Fruit fly (Drosophila melanogaster) whole organism, embryonic: ENCODE measurements around the gene Kmn1.
A peak's percentile ranks its signal among the peaks of the same experiment; 100 is the strongest.

Source experiments
- CG10366 ChIP-seq: fragments of 200-800 bp; sonication (Bioruptor generic); IDR thresholded peaks from 2 replicates; pipeline ENCODE4 v1.3.6; 2022; ENCODE audit warnings: missing biosample characterization, missing genetic modification characterization
- CG11398 ChIP-seq: fragments of 200-800 bp; sonication (Bioruptor generic); optimal IDR thresholded peaks from 2 replicates; lab custom pipeline; 2016; ENCODE audit warnings: missing biosample characterization, missing genetic modification characterization
- CG13296 ChIP-seq: fragments of 200-800 bp; sonication (Bioruptor generic); optimal IDR thresholded peaks from 3 replicates; lab custom pipeline; 2018; ENCODE audit warnings: missing biosample characterization, mild to moderate bottlenecking, missing genetic modification characterization
- CG14014 ChIP-seq: fragments of 200-800 bp; sonication (Bioruptor generic); IDR thresholded peaks from 2 replicates; pipeline ENCODE4 v1.3.6; 2022; ENCODE audit warnings: missing biosample characterization, missing genetic modification characterization
- CG14860 ChIP-seq: fragments of 200-800 bp; sonication (Bioruptor generic); IDR thresholded peaks from 3 replicates; pipeline ENCODE4 v1.3.6; 2022; ENCODE audit warnings: missing biosample characterization, missing genetic modification characterization; ENCODE audit not compliant: partially characterized antibody
- CG14965 ChIP-seq: fragments of 200-800 bp; sonication (Bioruptor generic); optimal IDR thresholded peaks from 2 replicates; lab custom pipeline; 2016; ENCODE audit warnings: missing biosample characterization, missing genetic modification characterization, borderline replicate concordance
- CG17328 ChIP-seq: fragments of 200-800 bp; sonication (Bioruptor generic); IDR thresholded peaks from 2 replicates; pipeline ENCODE4 v1.3.6; 2022; ENCODE audit warnings: missing biosample characterization, missing genetic modification characterization
- CG18476 ChIP-seq: fragments of 200-800 bp; sonication (Bioruptor generic); optimal IDR thresholded peaks from 2 replicates; lab custom pipeline; 2016; ENCODE audit warnings: missing biosample characterization, mild to moderate bottlenecking, missing genetic modification characterization
- CG18599 ChIP-seq: fragments of 200-800 bp; sonication (Bioruptor generic); optimal IDR thresholded peaks from 3 replicates; lab custom pipeline; 2017; ENCODE audit warnings: missing biosample characterization, missing genetic modification characterization, mild to moderate bottlenecking, moderate library complexity, missing genetic modification reagents
- CG30403 ChIP-seq: fragments of 200-800 bp; sonication (Bioruptor generic); optimal IDR thresholded peaks from 3 replicates; lab custom pipeline; 2016; ENCODE audit warnings: missing biosample characterization, missing genetic modification characterization
- CG30431 ChIP-seq: fragments of 200-800 bp; sonication (Bioruptor generic); optimal IDR thresholded peaks from 2 replicates; lab custom pipeline; 2017; ENCODE audit warnings: missing biosample characterization, missing genetic modification characterization
- CG43689 ChIP-seq: fragments of 200-800 bp; sonication (Bioruptor generic); IDR thresholded peaks from 2 replicates; pipeline ENCODE4 v1.3.6; 2022; ENCODE audit warnings: missing biosample characterization, missing genetic modification characterization
- CG4424 ChIP-seq: fragments of 200-800 bp; sonication (Bioruptor generic); optimal IDR thresholded peaks from 3 replicates; lab custom pipeline; 2016; ENCODE audit warnings: missing biosample characterization, missing genetic modification characterization
- CG6654 ChIP-seq: fragments of 200-800 bp; sonication (Bioruptor generic); optimal IDR thresholded peaks from 2 replicates; lab custom pipeline; 2017; ENCODE audit warnings: missing biosample characterization, mild to moderate bottlenecking, missing genetic modification characterization
- CG7556 ChIP-seq: fragments of 200-800 bp; sonication (Bioruptor generic); optimal IDR thresholded peaks from 2 replicates; lab custom pipeline; 2017; ENCODE audit warnings: missing biosample characterization, mild to moderate bottlenecking, missing genetic modification characterization
- CG7928 ChIP-seq: fragments of 200-800 bp; sonication (Bioruptor generic); optimal IDR thresholded peaks from 2 replicates; lab custom pipeline; 2017; ENCODE audit warnings: missing biosample characterization, mild to moderate bottlenecking, missing genetic modification characterization
- CG9215 ChIP-seq: fragments of 200-800 bp; sonication (Bioruptor generic); IDR thresholded peaks from 2 replicates; pipeline ENCODE4 v1.3.6; 2022; ENCODE audit warnings: missing biosample characterization, missing genetic modification characterization
- CG9817 ChIP-seq: fragments of 200-800 bp; sonication (Bioruptor generic); optimal IDR thresholded peaks from 2 replicates; lab custom pipeline; 2018; ENCODE audit warnings: missing biosample characterization, mild to moderate bottlenecking, missing genetic modification characterization, moderate library complexity
- Camta ChIP-seq: fragments of 200-800 bp; sonication (Bioruptor generic); optimal IDR thresholded peaks from 2 replicates; lab custom pipeline; 2016; ENCODE audit warnings: missing biosample characterization, missing genetic modification characterization
- Dfd ChIP-seq, 2 experiments: fragments of >200 bp; optimal IDR thresholded peaks; 2 replicates each; lab custom pipeline; 2017; ENCODE audit warnings: missing biosample characterization in 2 of 2, missing genetic modification characterization in 2 of 2
- E2f1 ChIP-seq: fragments of 200-800 bp; sonication (Bioruptor generic); IDR thresholded peaks from 2 replicates; pipeline ENCODE4 v1.3.6; 2022; ENCODE audit warnings: missing biosample characterization, missing genetic modification characterization
- E2f2 ChIP-seq: fragments of 200-800 bp; sonication (Bioruptor generic); IDR thresholded peaks from 2 replicates; pipeline ENCODE4 v1.3.6; 2022; ENCODE audit warnings: missing biosample characterization, missing genetic modification characterization
- Fer1 ChIP-seq: fragments of 200-800 bp; sonication (Bioruptor generic); optimal IDR thresholded peaks from 2 replicates; lab custom pipeline; 2017; ENCODE audit warnings: missing biosample characterization, mild to moderate bottlenecking, missing genetic modification characterization
- Hmx ChIP-seq: fragments of 200-800 bp; sonication (Bioruptor generic); optimal IDR thresholded peaks from 2 replicates; lab custom pipeline; 2016; ENCODE audit warnings: missing biosample characterization, missing genetic modification characterization
- Lpt ChIP-seq: fragments of >200 bp; optimal IDR thresholded peaks from 2 replicates; lab custom pipeline; 2018; ENCODE audit warnings: missing biosample characterization, missing genetic modification characterization
- Med ChIP-seq: fragments of 200-800 bp; sonication (Bioruptor generic); peaks from one replicate; lab custom pipeline; 2016; ENCODE audit warnings: missing biosample characterization, missing genetic modification characterization, mild to moderate bottlenecking, inconsistent platforms, moderate library complexity
- NC2β ChIP-seq: fragments of 200-800 bp; sonication (Bioruptor generic); optimal IDR thresholded peaks from 2 replicates; lab custom pipeline; 2016; ENCODE audit warnings: missing biosample characterization, missing genetic modification characterization
- Pdp1 ChIP-seq, 2 experiments: fragments of 200-800 bp; sonication (Bioruptor generic); optimal IDR thresholded peaks; 3 replicates each; lab custom pipeline; 2016; ENCODE audit warnings: missing biosample characterization in 2 of 2, missing genetic modification characterization in 2 of 2, mild to moderate bottlenecking in 1 of 2, moderate library complexity in 1 of 2
- Rfx ChIP-seq: fragments of 200-800 bp; sonication (Bioruptor generic); IDR thresholded peaks from 2 replicates; pipeline ENCODE4 v1.3.6; 2022; ENCODE audit warnings: missing biosample characterization, missing genetic modification characterization
- Scr ChIP-seq: fragments of 200-800 bp; sonication (Bioruptor generic); IDR thresholded peaks from 2 replicates; pipeline ENCODE4 v1.3.6; 2022; ENCODE audit warnings: missing biosample characterization, missing genetic modification characterization; ENCODE audit not compliant: partially characterized antibody
- TFAM ChIP-seq: fragments of 200-800 bp; sonication (Bioruptor generic); optimal IDR thresholded peaks from 2 replicates; lab custom pipeline; 2017; ENCODE audit warnings: missing biosample characterization, missing genetic modification characterization, inconsistent platforms
- ara ChIP-seq: fragments of 200-800 bp; sonication (Bioruptor generic); IDR thresholded peaks from 2 replicates; pipeline ENCODE4 v1.3.6; 2022; ENCODE audit warnings: missing biosample characterization, missing genetic modification characterization
- ash1 ChIP-seq: fragments of 200-800 bp; sonication (Bioruptor generic); optimal IDR thresholded peaks from 2 replicates; lab custom pipeline; 2018; ENCODE audit warnings: missing biosample characterization, mild to moderate bottlenecking, missing genetic modification characterization
- ato ChIP-seq: fragments of 200-800 bp; sonication (Bioruptor generic); IDR thresholded peaks from 2 replicates; pipeline ENCODE4 v1.3.6; 2022; ENCODE audit warnings: missing biosample characterization, missing genetic modification characterization; ENCODE audit not compliant: partially characterized antibody
- az2 ChIP-seq: fragments of 200-800 bp; sonication (Bioruptor generic); optimal IDR thresholded peaks from 3 replicates; lab custom pipeline; 2016; ENCODE audit warnings: missing biosample characterization, missing genetic modification characterization
- caup ChIP-seq: fragments of 200-800 bp; sonication (Bioruptor generic); optimal IDR thresholded peaks from 3 replicates; lab custom pipeline; 2017; ENCODE audit warnings: missing biosample characterization, mild to moderate bottlenecking, missing genetic modification characterization, moderate library complexity; ENCODE audit not compliant: severe bottlenecking
- en ChIP-seq: fragments of 200-800 bp; sonication (Bioruptor generic); optimal IDR thresholded peaks from 2 replicates; lab custom pipeline; 2016; ENCODE audit warnings: missing biosample characterization, missing genetic modification characterization
- esg ChIP-seq: fragments of 200-800 bp; sonication (Bioruptor generic); conservative IDR thresholded peaks from 2 replicates; pipeline ENCODE4 v1.3.6; 2022; ENCODE audit warnings: missing biosample characterization, missing genetic modification characterization
- fd96Cb ChIP-seq: fragments of 200-800 bp; sonication (Bioruptor generic); optimal IDR thresholded peaks from 2 replicates; lab custom pipeline; 2018; ENCODE audit warnings: missing biosample characterization, mild to moderate bottlenecking, missing genetic modification characterization, moderate library complexity
- grn ChIP-seq: fragments of 200-800 bp; sonication (Bioruptor generic); optimal IDR thresholded peaks from 3 replicates; lab custom pipeline; 2017; ENCODE audit warnings: missing biosample characterization, missing genetic modification characterization
- ind ChIP-seq: fragments of 200-800 bp; sonication (Bioruptor generic); optimal IDR thresholded peaks from 3 replicates; lab custom pipeline; 2016; ENCODE audit warnings: missing biosample characterization, missing genetic modification characterization
- jing ChIP-seq: fragments of 200-800 bp; sonication (Bioruptor generic); optimal IDR thresholded peaks from 2 replicates; lab custom pipeline; 2018; ENCODE audit warnings: missing biosample characterization, mild to moderate bottlenecking, missing genetic modification characterization
- lov ChIP-seq, 2 experiments: fragments of 200-800 bp in 1 of 2; fragments of >200 bp in 1 of 2; sonication (Bioruptor generic) in 1 of 2; IDR thresholded peaks in 1 of 2; optimal IDR thresholded peaks in 1 of 2; 2 replicates in 1 of 2; 3 replicates in 1 of 2; pipeline versions ENCODE4 v1.3.6 to Lab custom; 2017 to 2022; ENCODE audit warnings: missing biosample characterization in 1 of 2, missing genetic modification characterization in 1 of 2
- mld ChIP-seq: fragments of 200-800 bp; sonication (Bioruptor generic); IDR thresholded peaks from 3 replicates; pipeline ENCODE4 v1.3.6; 2022; ENCODE audit warnings: missing biosample characterization, missing genetic modification characterization; ENCODE audit not compliant: partially characterized antibody
- nau ChIP-seq: fragments of 200-800 bp; sonication (Bioruptor generic); optimal IDR thresholded peaks from 3 replicates; lab custom pipeline; 2017; ENCODE audit warnings: missing biosample characterization, mild to moderate bottlenecking, missing genetic modification characterization, missing genetic modification reagents
- pb ChIP-seq: fragments of 200-800 bp; sonication (Bioruptor generic); optimal IDR thresholded peaks from 3 replicates; lab custom pipeline; 2016; ENCODE audit warnings: missing biosample characterization, missing genetic modification characterization
- pita ChIP-seq: fragments of 200-800 bp; sonication (Bioruptor generic); optimal IDR thresholded peaks from 2 replicates; lab custom pipeline; 2017; ENCODE audit warnings: missing biosample characterization, mild to moderate bottlenecking, missing genetic modification characterization
- row ChIP-seq: fragments of 200-800 bp; sonication (Bioruptor generic); IDR thresholded peaks from 3 replicates; pipeline ENCODE4 v1.3.6; 2022; ENCODE audit warnings: missing biosample characterization, missing genetic modification characterization
- schlank ChIP-seq: fragments of 200-800 bp; sonication (Bioruptor generic); optimal IDR thresholded peaks from 2 replicates; lab custom pipeline; 2018; ENCODE audit warnings: missing biosample characterization, mild to moderate bottlenecking, missing genetic modification characterization
- sens ChIP-seq: fragments of 200-800 bp; sonication (Bioruptor generic); peaks from one replicate; lab custom pipeline; 2016; ENCODE audit warnings: missing biosample characterization, missing genetic modification characterization
- ssp ChIP-seq: fragments of 200-800 bp; sonication (Bioruptor generic); IDR thresholded peaks from 2 replicates; pipeline ENCODE4 v1.3.6; 2022; ENCODE audit warnings: missing biosample characterization, missing genetic modification characterization

Kmn1 gene

DNA sequence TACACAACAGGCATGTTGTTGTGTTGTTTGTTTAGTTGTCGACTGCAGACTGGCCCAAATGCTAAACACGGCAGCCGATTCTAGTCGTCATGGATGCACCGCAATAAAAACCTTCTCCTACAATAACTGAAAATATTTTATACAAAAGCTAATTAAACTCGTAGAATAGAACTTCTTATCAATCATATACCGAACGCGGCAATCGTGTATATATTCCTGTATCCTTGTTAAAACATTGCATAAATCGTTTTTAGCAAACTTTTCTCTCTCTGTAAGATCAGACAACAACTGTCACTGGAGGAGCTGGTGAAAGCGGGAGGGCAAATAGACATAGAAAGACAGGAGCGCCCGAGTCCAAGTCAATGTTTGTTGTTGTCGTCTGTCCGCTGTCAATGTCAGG, 23.5 kb downstream of the Kmn1 start (continued):
- TF ChIP-seq CG11398 (GFP tag; lab: Kevin White, UChicago), result peak; percentile 50
- no peak for TF ChIP-seq ssp (GFP tag; lab: Robert Waterston, UW)
- no peak for TF ChIP-seq CG9817 (tag; lab: Kevin White, UChicago)
- no peak for TF ChIP-seq CG43689 (GFP tag; lab: Robert Waterston, UW)
- TF ChIP-seq CG14014 (GFP tag; lab: Robert Waterston, UW), result no peak
- no peak for TF ChIP-seq pita (GFP tag; lab: Kevin White, UChicago)
- TF ChIP-seq CG7556 (GFP tag; lab: Kevin White, UChicago), result peak; percentile 47
- TF ChIP-seq CG18599 (GFP tag; lab: Kevin White, UChicago), result peak; percentile 29
- no peak for TF ChIP-seq Lpt
- TF ChIP-seq CG17328 (GFP tag; lab: Robert Waterston, UW), result no peak
- 0 out of 2 replicates have a peak, but pooled peaks have one; percentile 16 for TF ChIP-seq CG9215 (GFP tag; lab: Robert Waterston, UW)
- TF ChIP-seq sens (GFP tag; lab: Kevin White, UChicago), result peak; percentile 90
- TF ChIP-seq CG14860, result no peak
- TF ChIP-seq CG30431, result no peak
- TF ChIP-seq CG10366 (GFP tag; lab: Robert Waterston, UW), result no peak
- no peak for TF ChIP-seq CG6654 (GFP tag; lab: Kevin White, UChicago)
- TF ChIP-seq jing, result no peak
- no peak for TF ChIP-seq Fer1
- peak; percentile 38 for TF ChIP-seq NC2β (GFP tag; lab: Kevin White, UChicago)
- TF ChIP-seq ind (GFP tag; lab: Kevin White, UChicago), result peak; percentile 18
- no peak for TF ChIP-seq ash1
- peak; percentile 50 for TF ChIP-seq CG4424 (GFP tag; lab: Kevin White, UChicago)
- TF ChIP-seq Camta (GFP tag; lab: Kevin White, UChicago), result peak; percentile 46
- TF ChIP-seq fd96Cb (tag; lab: Kevin White, UChicago), result peak; percentile 46
- peak; percentile 50 for TF ChIP-seq nau (GFP tag; lab: Kevin White, UChicago)
- TF ChIP-seq CG30403, result peak; percentile 34
- no peak for TF ChIP-seq en (GFP tag; lab: Kevin White, UChicago)
- TF ChIP-seq E2f2 (GFP tag; lab: Robert Waterston, UW), result no peak
- no peak for TF ChIP-seq Hmx (GFP tag; lab: Kevin White, UChicago)
- TF ChIP-seq E2f1 (GFP tag; lab: Robert Waterston, UW), result no peak
- peak; percentile 54 for TF ChIP-seq az2 (GFP tag; lab: Kevin White, UChicago)
- no peak for TF ChIP-seq mld
- no peak for TF ChIP-seq CG7928 (GFP tag; lab: Kevin White, UChicago)
- TF ChIP-seq Dfd (GFP tag; optimal IDR thresholded peaks at IDR 0.05; lab: Kevin White, UChicago), result no peak
- peak; percentile 47; the same call in 1 of the 3 replicates for TF ChIP-seq row (GFP tag; lab: Robert Waterston, UW)
- no peak for TF ChIP-seq Scr (GFP tag; lab: Robert Waterston, UW)
- TF ChIP-seq TFAM (GFP tag; lab: Kevin White, UChicago), result no peak
- peak; percentile 40 to 42 for TF ChIP-seq Pdp1 (GFP tag; optimal IDR thresholded peaks at IDR 0.05; lab: Kevin White, UChicago)
- peak; percentile 85 for TF ChIP-seq Med
- TF ChIP-seq CG14965 (GFP tag; lab: Kevin White, UChicago), result no peak
- TF ChIP-seq lov (optimal IDR thresholded peaks at IDR 0.05; lab: Kevin White, UChicago), result no peak
- TF ChIP-seq lov (GFP tag; IDR thresholded peaks at IDR 0.05; lab: Robert Waterston, UW), result no peak
- no peak for TF ChIP-seq CG13296 (GFP tag; lab: Kevin White, UChicago)
- TF ChIP-seq ara (GFP tag; lab: Robert Waterston, UW), result peak; percentile 36; the same call in 1 of the 2 replicates
- peak; percentile 37; the same call in 1 of the 2 replicates for TF ChIP-seq Rfx (GFP tag; lab: Robert Waterston, UW)
- TF ChIP-seq esg, result no peak
- TF ChIP-seq grn (GFP tag; lab: Kevin White, UChicago), result no peak
- TF ChIP-seq schlank (tag; lab: Kevin White, UChicago), result no peak
- peak; percentile 26 for TF ChIP-seq CG18476 (GFP tag; lab: Kevin White, UChicago)
- TF ChIP-seq pb, result no peak
- TF ChIP-seq caup (GFP tag; lab: Kevin White, UChicago), result no peak
- no peak for TF ChIP-seq ato (GFP tag; lab: Robert Waterston, UW)
